Worm (Caenorhabditis elegans) whole organism, L4 larva: ENCODE measurements around the gene R08D7.5.

Source experiments
- F10B5.3 ChIP-seq: sonication (generic microtip); optimal IDR thresholded peaks from 2 replicates; lab custom pipeline; 2016; ENCODE audit warnings: mild to moderate bottlenecking, missing genetic modification characterization, missing compliant biosample characterization
- F37D6.2 ChIP-seq: sonication (generic microtip); optimal IDR thresholded peaks from 2 replicates; lab custom pipeline; 2016; ENCODE audit warnings: mild to moderate bottlenecking, missing genetic modification characterization, missing compliant biosample characterization
- F44E2.7 ChIP-seq: fragments of 200-800 bp; sonication (Bioruptor generic); IDR thresholded peaks from 2 replicates; pipeline ENCODE4 v2.1.2; 2022; ENCODE audit warnings: missing genetic modification characterization, missing compliant biosample characterization
- T20F7.1 ChIP-seq: fragments of 200-800 bp; sonication (Bioruptor generic); optimal IDR thresholded peaks from 2 replicates; lab custom pipeline; 2018; ENCODE audit warnings: mild to moderate bottlenecking, missing genetic modification characterization, missing compliant biosample characterization
- T26A8.4 ChIP-seq: fragments of 200-800 bp; sonication (Bioruptor generic); IDR thresholded peaks from 2 replicates; pipeline ENCODE4 v1.3.6; 2022; ENCODE audit warnings: missing genetic modification characterization, missing compliant biosample characterization
- aha-1 ChIP-seq: fragments of 150-350 bp; peaks from one replicate; lab custom pipeline; 2014; ENCODE audit warnings: missing biosample characterization, missing genetic modification characterization
- ceh-28 ChIP-seq: fragments of 150-350 bp; optimal IDR thresholded peaks from 2 replicates; lab custom pipeline; 2014; ENCODE audit warnings: missing biosample characterization, missing genetic modification reagents, missing genetic modification characterization
- ceh-82 ChIP-seq: sonication (generic microtip); optimal IDR thresholded peaks from 2 replicates; lab custom pipeline; 2017; ENCODE audit warnings: missing biosample characterization, missing genetic modification characterization
- daf-8 ChIP-seq: fragments of 200-800 bp; sonication (Bioruptor generic); IDR thresholded peaks from 2 replicates; pipeline ENCODE4 v1.3.6; 2022; ENCODE audit warnings: missing genetic modification characterization, missing compliant biosample characterization
- dmd-8 ChIP-seq: fragments of 200-800 bp; sonication (Bioruptor generic); IDR thresholded peaks from 2 replicates; pipeline ENCODE4 v1.3.6; 2022; ENCODE audit warnings: missing genetic modification characterization, missing compliant biosample characterization
- duxl-1 ChIP-seq: sonication (generic microtip); optimal IDR thresholded peaks from 2 replicates; lab custom pipeline; 2016; ENCODE audit warnings: mild to moderate bottlenecking, missing genetic modification characterization, moderate library complexity, missing compliant biosample characterization; ENCODE audit not compliant: poor library complexity
- fkh-10 ChIP-seq: fragments of 150-350 bp; optimal IDR thresholded peaks from 2 replicates; lab custom pipeline; 2014; ENCODE audit warnings: missing biosample characterization, missing genetic modification reagents, missing genetic modification characterization
- fos-1 ChIP-seq: fragments of 150-350 bp; optimal IDR thresholded peaks from 2 replicates; lab custom pipeline; 2014; ENCODE audit warnings: missing biosample characterization, missing genetic modification characterization
- hlh-11 ChIP-seq: fragments of 200-800 bp; sonication (Bioruptor generic); optimal IDR thresholded peaks from 2 replicates; lab custom pipeline; 2018; ENCODE audit warnings: mild to moderate bottlenecking, missing genetic modification characterization, missing compliant biosample characterization
- hlh-30 ChIP-seq: sonication (generic microtip); optimal IDR thresholded peaks from 2 replicates; lab custom pipeline; 2017; ENCODE audit warnings: antibody characterized with exemption, mild to moderate bottlenecking, missing genetic modification characterization, missing compliant biosample characterization; ENCODE audit not compliant: insufficient read depth
- jun-1 ChIP-seq: fragments of 150-350 bp; optimal IDR thresholded peaks from 2 replicates; lab custom pipeline; 2014; ENCODE audit warnings: missing biosample characterization, missing genetic modification reagents, missing genetic modification characterization
- lim-7 ChIP-seq: fragments of 200-800 bp; sonication (Bioruptor generic); IDR thresholded peaks from 2 replicates; pipeline ENCODE4 v1.3.6; 2022; ENCODE audit warnings: missing genetic modification characterization, missing compliant biosample characterization
- lin-1 ChIP-seq: fragments of 200-800 bp; sonication (Bioruptor generic); IDR thresholded peaks from 2 replicates; pipeline ENCODE4 v1.3.6; 2022; ENCODE audit warnings: missing genetic modification reagents, missing genetic modification characterization, missing compliant biosample characterization
- lin-13 ChIP-seq: fragments of 150-350 bp; optimal IDR thresholded peaks from 2 replicates; lab custom pipeline; 2014; ENCODE audit warnings: missing biosample characterization, missing genetic modification reagents, missing genetic modification characterization
- lin-15B ChIP-seq: fragments of 150-350 bp; sonication (generic microtip); optimal IDR thresholded peaks from 3 replicates; lab custom pipeline; 2014; ENCODE audit warnings: missing biosample characterization, missing genetic modification characterization
- lsy-2 ChIP-seq, 2 experiments: fragments of 150-350 bp in 1 of 2; sonication (generic microtip) in 1 of 2; optimal IDR thresholded peaks; 2 replicates each; lab custom pipeline; 2014 to 2017; ENCODE audit warnings: missing biosample characterization in 2 of 2, missing genetic modification characterization in 2 of 2
- mdl-1 ChIP-seq, 2 experiments: fragments of 150-350 bp in 1 of 2; sonication (generic microtip) in 1 of 2; optimal IDR thresholded peaks; 2 replicates each; lab custom pipeline; 2014 to 2017; ENCODE audit warnings: missing biosample characterization in 2 of 2, missing genetic modification characterization in 2 of 2
- mdt-29 ChIP-seq: fragments of 200-800 bp; sonication (Bioruptor generic); IDR thresholded peaks from 2 replicates; pipeline ENCODE4 v1.3.6; 2022; ENCODE audit warnings: missing genetic modification reagents, missing genetic modification characterization, missing compliant biosample characterization
- mep-1 ChIP-seq: fragments of 150-350 bp; sonication (generic microtip); optimal IDR thresholded peaks from 3 replicates; lab custom pipeline; 2014; ENCODE audit warnings: missing biosample characterization, missing genetic modification characterization
- mes-2 ChIP-seq: sonication (generic microtip); optimal IDR thresholded peaks from 2 replicates; lab custom pipeline; 2016; ENCODE audit warnings: missing genotype, mild to moderate bottlenecking, missing genetic modification characterization, missing compliant biosample characterization; ENCODE audit not compliant: poor library complexity, severe bottlenecking
- mxl-3 ChIP-seq: fragments of 200-800 bp; sonication (Bioruptor generic); optimal IDR thresholded peaks from 2 replicates; lab custom pipeline; 2018; ENCODE audit warnings: mild to moderate bottlenecking, missing genetic modification characterization, missing compliant biosample characterization
- nhr-102 ChIP-seq: sonication (generic microtip); optimal IDR thresholded peaks from 2 replicates; lab custom pipeline; 2016; ENCODE audit warnings: mild to moderate bottlenecking, missing genetic modification characterization, moderate library complexity, missing compliant biosample characterization
- nhr-11 ChIP-seq: fragments of 150-350 bp; optimal IDR thresholded peaks from 2 replicates; lab custom pipeline; 2014; ENCODE audit warnings: missing biosample characterization, missing genetic modification characterization
- nhr-28 ChIP-seq: fragments of 150-350 bp; optimal IDR thresholded peaks from 2 replicates; lab custom pipeline; 2014; ENCODE audit warnings: missing biosample characterization, missing genetic modification characterization
- nhr-42 ChIP-seq: fragments of 200-800 bp; sonication (Bioruptor generic); IDR thresholded peaks from 2 replicates; pipeline ENCODE4 v1.3.6; 2022; ENCODE audit warnings: missing genetic modification characterization, missing compliant biosample characterization
- nhr-6 ChIP-seq: fragments of 150-350 bp; optimal IDR thresholded peaks from 2 replicates; lab custom pipeline; 2014; ENCODE audit warnings: missing biosample characterization, missing genetic modification characterization
- pha-4 ChIP-seq, 2 experiments: fragments of 150-350 bp in 1 of 2; fragments of 200-800 bp in 1 of 2; sonication (Bioruptor generic) in 1 of 2; IDR thresholded peaks in 1 of 2; optimal IDR thresholded peaks in 1 of 2; 2 replicates each; pipeline versions ENCODE4 v1.3.6 to Lab custom; 2014 to 2022; ENCODE audit warnings: missing genetic modification characterization in 2 of 2, missing genetic modification reagents in 2 of 2, missing biosample characterization in 1 of 2, missing compliant biosample characterization in 1 of 2
- rbr-2 ChIP-seq: sonication (generic microtip); optimal IDR thresholded peaks from 2 replicates; lab custom pipeline; 2016; ENCODE audit warnings: missing genotype, missing genetic modification characterization, missing compliant biosample characterization
- skn-1 ChIP-seq: fragments of 150-350 bp; optimal IDR thresholded peaks from 2 replicates; lab custom pipeline; 2014; ENCODE audit warnings: missing biosample characterization, missing genetic modification characterization
- spr-1 ChIP-seq: sonication (generic microtip); optimal IDR thresholded peaks from 2 replicates; lab custom pipeline; 2016; ENCODE audit warnings: mild to moderate bottlenecking, missing genetic modification characterization, missing compliant biosample characterization
- spr-3 ChIP-seq: fragments of 200-800 bp; sonication (Bioruptor generic); optimal IDR thresholded peaks from 2 replicates; lab custom pipeline; 2018; ENCODE audit warnings: mild to moderate bottlenecking, missing genetic modification characterization, missing compliant biosample characterization
- tag-97 ChIP-seq: fragments of 200-800 bp; sonication (Bioruptor generic); IDR thresholded peaks from 2 replicates; pipeline ENCODE4 v1.3.6; 2022; ENCODE audit warnings: missing genetic modification characterization, missing compliant biosample characterization
- unc-62 ChIP-seq, 3 experiments: fragments of 150-350 bp in 1 of 3; sonication (generic microtip); optimal IDR thresholded peaks in 2 of 3; peaks in 1 of 3; 1 replicate in 1 of 3; 2 replicates in 2 of 3; lab custom pipeline; 2014 to 2017; ENCODE audit warnings: missing biosample characterization in 3 of 3, missing genetic modification characterization in 3 of 3, missing genetic modification reagents in 3 of 3, missing genotype in 1 of 3
- zag-1 ChIP-seq: fragments of 150-350 bp; optimal IDR thresholded peaks from 2 replicates; lab custom pipeline; 2014; ENCODE audit warnings: missing biosample characterization, missing genetic modification characterization
- zip-11 ChIP-seq: fragments of 200-800 bp; sonication (Bioruptor generic); IDR thresholded peaks from 2 replicates; pipeline ENCODE4 v1.3.6; 2022; ENCODE audit warnings: missing genetic modification characterization, missing compliant biosample characterization
- zip-2 ChIP-seq: fragments of 150-350 bp; optimal IDR thresholded peaks from 2 replicates; lab custom pipeline; 2014; ENCODE audit warnings: missing biosample characterization, missing genetic modification characterization

Gene R08D7.5

ce11 chrIII:8937571-8937970 lies 36.4 kb upstream of the R08D7.5 start (continued):
- no peak for TF ChIP-seq zip-11 (GFP tag; lab: Robert Waterston, UW)
- TF ChIP-seq tag-97 (GFP tag; lab: Robert Waterston, UW), result no peak
- TF ChIP-seq spr-1 (tag; lab: Kevin White, UChicago), result peak; percentile 73
- TF ChIP-seq zag-1 (tag; lab: Kevin White, UChicago), result no peak
- peak; percentile 77 for TF ChIP-seq T20F7.1 (GFP tag; lab: Kevin White, UChicago)
- no peak for TF ChIP-seq nhr-6 (tag; lab: Kevin White, UChicago)
- TF ChIP-seq zip-2 (tag; lab: Kevin White, UChicago), result no peak
- TF ChIP-seq spr-3 (GFP tag; lab: Kevin White, UChicago), result peak; percentile 30
- TF ChIP-seq nhr-11 (tag; lab: Kevin White, UChicago), result peak; percentile 10
- TF ChIP-seq fos-1 (tag; lab: Kevin White, UChicago), result no peak

DNA sequence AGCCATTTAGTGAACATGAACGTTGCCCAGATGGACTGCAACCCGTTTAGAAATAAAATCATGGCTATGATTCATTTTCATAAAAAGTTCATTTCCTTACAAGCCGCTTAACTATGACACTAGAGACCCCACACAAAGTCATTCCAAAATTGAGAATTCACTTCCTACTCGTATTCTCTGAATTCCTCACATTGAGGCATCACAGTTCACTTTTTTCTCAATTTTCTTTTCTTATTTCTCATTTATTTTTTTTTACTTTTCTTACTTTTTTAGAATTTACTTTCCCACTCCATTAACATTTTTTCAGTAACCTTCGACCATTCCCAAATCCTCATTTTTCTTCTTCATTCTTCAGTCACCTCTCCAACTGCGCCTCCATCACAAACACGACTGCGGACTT lies 29.6 kb upstream of the R08D7.5 start, which contains the start of gene dhrr-1:
Gene dhrr-1, plus strand, starts transcription at position 301 of the 400 bp plus-strand sequence.
- TF ChIP-seq pha-4 (GFP tag; IDR thresholded peaks at IDR 0.05; lab: Robert Waterston, UW) (no peak), pha-4 (tag; optimal IDR thresholded peaks at IDR 0.05; lab: Kevin White, UChicago) (no peak), daf-8 (no peak), dmd-8 (no peak)

DNA sequence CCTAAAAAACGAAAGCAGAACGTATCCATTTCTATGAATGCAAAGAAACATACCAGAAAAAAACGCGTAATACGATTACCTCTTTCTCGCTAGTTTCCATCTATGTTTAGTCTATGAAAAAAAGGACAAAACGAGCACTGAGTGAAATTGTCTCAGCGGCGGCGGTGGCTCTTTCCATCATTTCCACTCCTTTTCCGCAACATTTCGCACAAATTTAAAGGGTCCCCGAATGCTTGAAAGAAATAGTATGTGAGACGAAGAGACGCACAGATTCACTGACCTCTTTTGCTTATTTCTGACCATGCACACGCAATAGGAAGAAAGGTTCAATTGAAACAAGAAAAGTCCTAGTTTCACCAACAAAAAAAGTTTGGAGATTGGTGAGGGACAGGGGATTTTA lies 27.6 kb upstream of the R08D7.5 start:
- no peak for TF ChIP-seq F37D6.2 (tag; lab: Kevin White, UChicago)
- peak; percentile 52 for TF ChIP-seq fkh-10

DNA sequence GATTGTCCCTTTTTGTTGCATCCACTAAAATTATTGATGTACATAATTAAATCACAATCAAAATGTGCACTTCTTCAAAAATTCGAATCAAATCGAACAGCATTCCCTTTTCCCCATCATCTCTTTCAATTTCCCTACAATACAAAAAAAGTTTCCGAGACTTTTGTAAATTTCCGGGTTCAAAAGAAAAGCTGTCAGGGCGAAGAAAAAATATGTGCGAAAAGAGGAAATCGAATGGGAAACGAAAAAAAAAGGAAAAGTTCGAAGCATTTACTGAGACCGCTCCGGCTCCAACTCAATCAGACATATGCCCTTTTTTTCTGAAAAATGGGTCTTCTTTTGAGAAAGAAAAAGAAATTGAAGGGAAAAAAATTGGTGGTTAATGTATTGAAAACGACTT lies 24.8 kb upstream of the R08D7.5 start:
- TF ChIP-seq mxl-3 (GFP tag; lab: Kevin White, UChicago), result no peak
- TF ChIP-seq skn-1, result no peak
- no peak for TF ChIP-seq mdt-29
- TF ChIP-seq fkh-10, result peak; percentile 46

DNA sequence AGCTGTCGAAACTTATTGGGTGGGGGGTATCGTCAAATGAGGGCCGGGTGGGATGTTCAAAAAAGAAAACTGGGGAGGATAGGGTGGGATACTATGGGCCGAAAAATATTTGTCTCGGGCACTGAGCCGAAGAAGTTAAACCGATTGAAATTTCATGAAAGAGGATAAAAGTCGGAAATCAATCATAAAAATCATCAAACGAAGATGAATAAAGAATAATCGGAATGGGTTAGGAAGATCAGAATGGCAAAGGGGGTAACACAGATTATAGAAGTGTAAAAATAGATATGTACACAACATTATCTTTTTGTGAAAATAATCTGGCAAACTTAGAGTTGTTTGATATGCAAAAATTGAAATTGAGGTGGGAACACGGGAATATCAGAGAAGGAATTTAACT lies 18.4 kb upstream of the R08D7.5 start:
- no peak for TF ChIP-seq hlh-11 (tag; lab: Kevin White, UChicago)
- no peak for TF ChIP-seq lin-1
- peak; percentile 94 for TF ChIP-seq aha-1 (tag; lab: Kevin White, UChicago)

DNA sequence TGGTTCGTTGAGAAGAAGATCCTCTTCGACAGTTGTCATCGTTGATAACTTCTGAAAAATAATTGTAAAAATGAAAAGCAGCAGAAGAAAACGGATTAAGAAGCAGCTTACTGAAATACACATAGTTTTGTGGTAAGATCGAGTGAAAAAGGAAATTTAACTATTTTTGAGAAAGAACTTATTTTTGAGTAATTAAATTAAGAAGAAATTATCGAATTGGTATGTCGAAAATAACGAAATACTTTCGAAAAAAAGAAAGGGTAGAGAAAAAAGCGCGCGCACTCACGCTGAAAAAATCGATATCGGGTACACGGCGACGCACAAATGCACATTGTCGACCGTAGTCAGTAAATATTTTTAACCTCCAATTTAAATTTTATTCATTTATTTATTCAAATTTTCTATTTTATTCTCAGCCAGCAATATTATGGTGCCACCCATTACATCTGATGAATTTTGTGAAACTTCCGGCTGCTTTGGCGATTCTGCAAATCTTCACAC lies 17.7 kb upstream of the R08D7.5 start, which contains the start of the genes ZK643.5 and ZK643.2:
Gene ZK643.5, minus strand, starts transcription at position 51 of the 501 bp plus-strand sequence.
Gene ZK643.2, plus strand, starts transcription at position 395 of the 501 bp plus-strand sequence.
- TF ChIP-seq ceh-28 (peak; percentile 79), mdl-1 (tag; optimal IDR thresholded peaks at IDR 0.05; lab: Kevin White, UChicago) (peak in 1 of 2 experiments; percentile 21), mes-2 (tag; lab: Kevin White, UChicago) (peak; percentile 88), jun-1 (tag; lab: Kevin White, UChicago) (no peak), T20F7.1 (GFP tag; lab: Kevin White, UChicago) (no peak), unc-62 (GFP tag; optimal IDR thresholded peaks at IDR 0.05 in 1 of 2; lab: Kevin White, UChicago) (no peak), unc-62 (tag; optimal IDR thresholded peaks at IDR 0.05; lab: Kevin White, UChicago) (no peak), lin-15B (tag; lab: Kevin White, UChicago) (no peak), T26A8.4 (GFP tag; lab: Robert Waterston, UW) (no peak), F10B5.3 (tag; lab: Kevin White, UChicago) (no peak), duxl-1 (no peak), nhr-28 (tag; lab: Kevin White, UChicago) (no peak), lsy-2 (tag; optimal IDR thresholded peaks at IDR 0.05; lab: Kevin White, UChicago) (peak in 1 of 2 experiments; percentile 97), hlh-30 (tag; lab: Kevin White, UChicago) (peak; percentile 76), lin-13 (no peak), ceh-82 (tag; lab: Kevin White, UChicago) (no peak), mep-1 (tag; lab: Kevin White, UChicago) (no peak), pha-4 (GFP tag; IDR thresholded peaks at IDR 0.05; lab: Robert Waterston, UW) (peak; percentile 64; the same call in 1 of the 2 replicates), pha-4 (tag; optimal IDR thresholded peaks at IDR 0.05; lab: Kevin White, UChicago) (peak; percentile 24), F44E2.7 (GFP tag; lab: Robert Waterston, UW) (no peak), rbr-2 (peak; percentile 39), lim-7 (no peak), nhr-42 (GFP tag; lab: Robert Waterston, UW) (no peak), fkh-10 (peak; percentile 2), nhr-102 (tag; lab: Kevin White, UChicago) (no peak), lin-1 (no peak), hlh-11 (tag; lab: Kevin White, UChicago) (peak; percentile 38)
